Worm (Caenorhabditis elegans) whole organism, L2 larva: ENCODE results near the gene ZK666.14.

ENCODE experiments used
- Y55F3AM.14 ChIP-seq: fragments of 200-800 bp; sonication (Bioruptor generic); optimal IDR thresholded peaks from 2 replicates; lab custom pipeline; 2018; ENCODE audit warnings: mild to moderate bottlenecking, missing genetic modification characterization, missing compliant biosample characterization
- aly-2 ChIP-seq: fragments of 150-350 bp; optimal IDR thresholded peaks from 2 replicates; lab custom pipeline; 2014; ENCODE audit warnings: missing biosample characterization, missing genetic modification characterization
- blmp-1 ChIP-seq: sonication (generic microtip); optimal IDR thresholded peaks from 2 replicates; lab custom pipeline; 2017; ENCODE audit warnings: missing genetic modification characterization, mild to moderate bottlenecking, missing compliant biosample characterization, antibody characterized with exemption, moderate library complexity; ENCODE audit not compliant: insufficient read depth
- ceh-82 ChIP-seq: fragments of 150-350 bp; optimal IDR thresholded peaks from 2 replicates; lab custom pipeline; 2014; ENCODE audit warnings: missing biosample characterization, missing genetic modification characterization
- fos-1 ChIP-seq: fragments of 150-350 bp; optimal IDR thresholded peaks from 2 replicates; lab custom pipeline; 2014; ENCODE audit warnings: missing biosample characterization, missing genetic modification characterization
- nhr-11 ChIP-seq: fragments of 150-350 bp; optimal IDR thresholded peaks from 2 replicates; lab custom pipeline; 2014; ENCODE audit warnings: missing biosample characterization, missing genetic modification characterization
- nhr-12 ChIP-seq: fragments of 150-350 bp; optimal IDR thresholded peaks from 2 replicates; lab custom pipeline; 2014; ENCODE audit warnings: missing biosample characterization, missing genetic modification characterization
- nhr-21 ChIP-seq: fragments of 150-350 bp; optimal IDR thresholded peaks from 2 replicates; lab custom pipeline; 2014; ENCODE audit warnings: missing biosample characterization, missing genetic modification characterization
- nhr-237 ChIP-seq: fragments of 150-350 bp; optimal IDR thresholded peaks from 2 replicates; lab custom pipeline; 2014; ENCODE audit warnings: missing biosample characterization, missing genetic modification characterization
- unc-39 ChIP-seq: fragments of 150-350 bp; optimal IDR thresholded peaks from 2 replicates; lab custom pipeline; 2014; ENCODE audit warnings: missing biosample characterization, missing genetic modification characterization
- zag-1 ChIP-seq: fragments of 150-350 bp; optimal IDR thresholded peaks from 2 replicates; lab custom pipeline; 2014; ENCODE audit warnings: missing biosample characterization, missing genetic modification characterization
- ztf-11 ChIP-seq: sonication (generic microtip); optimal IDR thresholded peaks from 2 replicates; lab custom pipeline; 2017; ENCODE audit warnings: missing biosample characterization, missing genetic modification characterization

DNA sequence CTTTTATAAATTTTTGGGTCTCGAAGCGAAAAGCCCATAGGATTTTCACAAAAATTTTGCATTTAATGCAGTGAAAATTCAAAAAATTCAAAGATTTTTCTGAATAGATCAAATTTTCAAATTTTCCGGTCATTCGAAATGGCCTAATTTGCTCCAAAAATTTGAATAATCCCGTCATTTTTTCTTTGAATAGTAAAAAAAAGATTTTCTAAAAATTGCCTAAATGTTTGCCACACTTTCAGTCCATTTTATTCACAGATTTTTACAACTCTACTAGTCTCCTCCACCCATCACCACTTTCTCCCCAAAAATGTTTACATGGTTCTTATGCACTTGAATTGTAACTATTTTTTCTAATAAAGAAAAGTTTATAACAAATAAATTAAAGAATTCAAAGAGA, 39.4 kb downstream of the ZK666.14 start:
- TF ChIP-seq Y55F3AM.14 (GFP tag; lab: Kevin White, UChicago), result no peak
- TF ChIP-seq nhr-237 (tag; lab: Kevin White, UChicago), result no peak
- no peak for TF ChIP-seq unc-39 (tag; lab: Kevin White, UChicago)
- no peak for TF ChIP-seq aly-2 (tag; lab: Kevin White, UChicago)
- no peak for TF ChIP-seq ceh-82 (tag; lab: Kevin White, UChicago)
- TF ChIP-seq zag-1 (tag; lab: Kevin White, UChicago), result no peak
- TF ChIP-seq nhr-21 (tag; lab: Kevin White, UChicago), result no peak
- TF ChIP-seq blmp-1 (tag; lab: Kevin White, UChicago), result no peak
- no peak for TF ChIP-seq nhr-12 (tag; lab: Kevin White, UChicago)
- TF ChIP-seq ztf-11, result no peak
- no peak for TF ChIP-seq nhr-11
- no peak for TF ChIP-seq fos-1 (tag; lab: Kevin White, UChicago)
